Fruit fly (Drosophila melanogaster) whole organism, embryonic: ENCODE data around the gene Rab40.
A peak's percentile ranks its signal among the peaks of the same experiment; 100 is the strongest.

Source experiments
- BEAF-32 ChIP-seq: fragments of 200-800 bp; sonication (Bioruptor generic); optimal IDR thresholded peaks from 3 replicates; lab custom pipeline; 2017; ENCODE audit warnings: missing biosample characterization, missing genetic modification characterization, mild to moderate bottlenecking, moderate library complexity, missing genetic modification reagents
- Bteb2 ChIP-seq: fragments of 200-800 bp; sonication (Bioruptor generic); optimal IDR thresholded peaks from 2 replicates; lab custom pipeline; 2016; ENCODE audit warnings: missing biosample characterization, missing genetic modification characterization
- CG10959 ChIP-seq: fragments of 200-800 bp; sonication (Bioruptor generic); IDR thresholded peaks from 2 replicates; pipeline ENCODE4 v1.3.6; 2022; ENCODE audit warnings: missing biosample characterization, missing genetic modification characterization
- CG12236 ChIP-seq: fragments of 200-800 bp; sonication (Bioruptor generic); optimal IDR thresholded peaks from 2 replicates; lab custom pipeline; 2016; ENCODE audit warnings: missing biosample characterization, missing genetic modification characterization
- CG12659 ChIP-seq: fragments of 200-800 bp; sonication (Bioruptor generic); optimal IDR thresholded peaks from 3 replicates; lab custom pipeline; 2017; ENCODE audit warnings: mild to moderate bottlenecking, missing biosample characterization, missing genetic modification reagents, missing genetic modification characterization
- CG12769 ChIP-seq: fragments of 200-800 bp; sonication (Bioruptor generic); optimal IDR thresholded peaks from 2 replicates; lab custom pipeline; 2019; ENCODE audit warnings: missing biosample characterization, mild to moderate bottlenecking, missing genetic modification characterization, moderate library complexity
- CG13624 ChIP-seq: fragments of 200-800 bp; sonication (Bioruptor generic); optimal IDR thresholded peaks from 2 replicates; lab custom pipeline; 2016; ENCODE audit warnings: missing biosample characterization, missing genetic modification characterization
- CG14014 ChIP-seq: fragments of 200-800 bp; sonication (Bioruptor generic); IDR thresholded peaks from 2 replicates; pipeline ENCODE4 v1.3.6; 2022; ENCODE audit warnings: missing biosample characterization, missing genetic modification characterization
- CG15696 ChIP-seq: fragments of 200-800 bp; sonication (Bioruptor generic); optimal IDR thresholded peaks from 2 replicates; lab custom pipeline; 2019; ENCODE audit warnings: missing biosample characterization, mild to moderate bottlenecking, missing genetic modification characterization, moderate library complexity
- CG17186 ChIP-seq: fragments of 200-800 bp; sonication (Bioruptor generic); optimal IDR thresholded peaks from 3 replicates; lab custom pipeline; 2017; ENCODE audit warnings: missing biosample characterization, missing genetic modification reagents, missing genetic modification characterization
- CG18262 ChIP-seq: fragments of 200-800 bp; optimal IDR thresholded peaks from 3 replicates; lab custom pipeline; 2019; ENCODE audit warnings: missing biosample characterization, mild to moderate bottlenecking, missing genetic modification characterization, moderate library complexity
- CG2120 ChIP-seq: fragments of 200-800 bp; sonication (Bioruptor generic); optimal IDR thresholded peaks from 3 replicates; lab custom pipeline; 2016; ENCODE audit warnings: missing biosample characterization, missing genetic modification characterization
- CG2678 ChIP-seq: fragments of 200-800 bp; sonication (Bioruptor generic); optimal IDR thresholded peaks from 3 replicates; lab custom pipeline; 2019; ENCODE audit warnings: missing biosample characterization, mild to moderate bottlenecking, missing genetic modification characterization, moderate library complexity
- CG31365 ChIP-seq: fragments of 200-800 bp; sonication (Bioruptor generic); optimal IDR thresholded peaks from 2 replicates; lab custom pipeline; 2018; ENCODE audit warnings: missing biosample characterization, mild to moderate bottlenecking, missing genetic modification characterization
- CG32772 ChIP-seq: fragments of 200-800 bp; sonication (Bioruptor generic); IDR thresholded peaks from 2 replicates; pipeline ENCODE4 v1.3.6; 2022; ENCODE audit warnings: missing biosample characterization, missing genetic modification characterization
- CG3995 ChIP-seq: fragments of 200-800 bp; sonication (Bioruptor generic); optimal IDR thresholded peaks from 3 replicates; lab custom pipeline; 2016; ENCODE audit warnings: missing biosample characterization, missing genetic modification characterization
- CG4424 ChIP-seq: fragments of 200-800 bp; sonication (Bioruptor generic); optimal IDR thresholded peaks from 3 replicates; lab custom pipeline; 2016; ENCODE audit warnings: missing biosample characterization, missing genetic modification characterization
- CG4707 ChIP-seq: fragments of 200-800 bp; sonication (Bioruptor generic); optimal IDR thresholded peaks from 2 replicates; lab custom pipeline; 2018; ENCODE audit warnings: missing biosample characterization, mild to moderate bottlenecking, missing genetic modification characterization, moderate library complexity
- CG4854 ChIP-seq: fragments of 200-800 bp; sonication (Bioruptor generic); optimal IDR thresholded peaks from 2 replicates; lab custom pipeline; 2016; ENCODE audit warnings: missing biosample characterization, missing genetic modification characterization, inconsistent platforms
- CG6254 ChIP-seq: fragments of 200-800 bp; sonication (Bioruptor generic); optimal IDR thresholded peaks from 3 replicates; lab custom pipeline; 2017; ENCODE audit warnings: mild to moderate bottlenecking, missing biosample characterization, missing genetic modification reagents, missing genetic modification characterization
- CG7745 ChIP-seq: fragments of 200-800 bp; sonication (Bioruptor generic); optimal IDR thresholded peaks from 2 replicates; lab custom pipeline; 2018; ENCODE audit warnings: missing biosample characterization, mild to moderate bottlenecking, missing genetic modification characterization, moderate library complexity
- CG8281 ChIP-seq: fragments of 200-800 bp; sonication (Bioruptor generic); optimal IDR thresholded peaks from 2 replicates; lab custom pipeline; 2018; ENCODE audit warnings: missing biosample characterization, mild to moderate bottlenecking, missing genetic modification characterization, moderate library complexity
- CG8924 ChIP-seq: fragments of 200-800 bp; optimal IDR thresholded peaks from 3 replicates; lab custom pipeline; 2019; ENCODE audit warnings: missing biosample characterization, mild to moderate bottlenecking, missing genetic modification characterization, moderate library complexity
- CG9609 ChIP-seq: fragments of 200-800 bp; sonication (Bioruptor generic); optimal IDR thresholded peaks from 3 replicates; lab custom pipeline; 2016; ENCODE audit warnings: missing biosample characterization, missing genetic modification characterization
- CG9932 ChIP-seq: fragments of 200-800 bp; sonication (Bioruptor generic); IDR thresholded peaks from 2 replicates; pipeline ENCODE4 v1.3.6; 2022; ENCODE audit warnings: missing biosample characterization, missing genetic modification characterization
- Deaf1 ChIP-seq: fragments of 200-800 bp; optimal IDR thresholded peaks from 3 replicates; lab custom pipeline; 2019; ENCODE audit warnings: missing biosample characterization, mild to moderate bottlenecking, missing genetic modification characterization, moderate library complexity
- Drgx ChIP-seq: fragments of 200-800 bp; sonication (Bioruptor generic); IDR thresholded peaks from 2 replicates; pipeline ENCODE4 v1.3.6; 2022; ENCODE audit warnings: missing biosample characterization, missing genetic modification characterization
- Elba2 ChIP-seq: fragments of 200-800 bp; sonication (Bioruptor generic); optimal IDR thresholded peaks from 3 replicates; lab custom pipeline; 2016; ENCODE audit warnings: missing biosample characterization, missing genetic modification characterization
- H15 ChIP-seq: fragments of 200-800 bp; sonication (Bioruptor generic); IDR thresholded peaks from 3 replicates; pipeline ENCODE4 v1.3.6; 2022; ENCODE audit warnings: missing biosample characterization, missing genetic modification characterization
- MBD-R2 ChIP-seq: fragments of 200-800 bp; sonication (Bioruptor generic); IDR thresholded peaks from 2 replicates; pipeline ENCODE4 v1.3.6; 2022; ENCODE audit warnings: missing biosample characterization, missing genetic modification characterization
- Neu2 ChIP-seq: fragments of 200-800 bp; sonication (Bioruptor generic); optimal IDR thresholded peaks from 3 replicates; lab custom pipeline; 2016; ENCODE audit warnings: missing biosample characterization, missing genetic modification characterization, borderline replicate concordance
- Ptx1 ChIP-seq: fragments of 200-800 bp; sonication (Bioruptor generic); IDR thresholded peaks from 2 replicates; pipeline ENCODE4 v1.3.6; 2022; ENCODE audit warnings: missing biosample characterization, missing genetic modification characterization
- ac ChIP-seq: fragments of 200-800 bp; sonication (Bioruptor generic); optimal IDR thresholded peaks from 3 replicates; lab custom pipeline; 2017; ENCODE audit warnings: missing biosample characterization, mild to moderate bottlenecking, missing genetic modification characterization
- bigmax ChIP-seq: fragments of 200-800 bp; sonication (Bioruptor generic); optimal IDR thresholded peaks from 2 replicates; lab custom pipeline; 2018; ENCODE audit warnings: missing biosample characterization, mild to moderate bottlenecking, missing genetic modification characterization
- cg ChIP-seq: fragments of 200-800 bp; sonication (Bioruptor generic); optimal IDR thresholded peaks from 3 replicates; lab custom pipeline; 2019; ENCODE audit warnings: missing biosample characterization, mild to moderate bottlenecking, missing genetic modification characterization, moderate library complexity
- chm ChIP-seq: fragments of 200-800 bp; sonication (Bioruptor generic); IDR thresholded peaks from 2 replicates; pipeline ENCODE4 v1.3.6; 2022; ENCODE audit warnings: missing biosample characterization, missing genetic modification characterization
- grn ChIP-seq: fragments of 200-800 bp; sonication (Bioruptor generic); optimal IDR thresholded peaks from 3 replicates; lab custom pipeline; 2017; ENCODE audit warnings: missing biosample characterization, missing genetic modification characterization
- gsb ChIP-seq: fragments of 200-800 bp; sonication (Bioruptor generic); IDR thresholded peaks from 2 replicates; pipeline ENCODE4 v1.3.6; 2022; ENCODE audit warnings: missing biosample characterization, missing genetic modification characterization
- insv ChIP-seq, 2 experiments: fragments of 200-800 bp; sonication (Bioruptor generic); optimal IDR thresholded peaks; 3 replicates each; lab custom pipeline; 2016 to 2018; ENCODE audit warnings: missing biosample characterization in 2 of 2, missing genetic modification characterization in 2 of 2
- jing ChIP-seq: fragments of 200-800 bp; sonication (Bioruptor generic); optimal IDR thresholded peaks from 2 replicates; lab custom pipeline; 2018; ENCODE audit warnings: missing biosample characterization, mild to moderate bottlenecking, missing genetic modification characterization
- kah ChIP-seq: fragments of 200-800 bp; sonication (Bioruptor generic); optimal IDR thresholded peaks from 2 replicates; lab custom pipeline; 2018; ENCODE audit warnings: missing biosample characterization, mild to moderate bottlenecking, missing genetic modification characterization
- lola ChIP-seq, 3 experiments: fragments of >200 bp in 2 of 3; fragments of 200-800 bp in 1 of 3; sonication (Bioruptor generic) in 1 of 3; optimal IDR thresholded peaks; 2 replicates each; lab custom pipeline; 2017 to 2019; ENCODE audit warnings: missing biosample characterization in 3 of 3, missing genetic modification characterization in 3 of 3, mild to moderate bottlenecking in 1 of 3, moderate library complexity in 1 of 3
- nerfin-1 ChIP-seq: fragments of 200-800 bp; sonication (Bioruptor generic); optimal IDR thresholded peaks from 3 replicates; lab custom pipeline; 2019; ENCODE audit warnings: missing biosample characterization, mild to moderate bottlenecking, missing genetic modification characterization, moderate library complexity
- pita ChIP-seq: fragments of 200-800 bp; sonication (Bioruptor generic); optimal IDR thresholded peaks from 2 replicates; lab custom pipeline; 2017; ENCODE audit warnings: missing biosample characterization, mild to moderate bottlenecking, missing genetic modification characterization
- repo ChIP-seq: fragments of 200-800 bp; sonication (Bioruptor generic); optimal IDR thresholded peaks from 2 replicates; lab custom pipeline; 2016; ENCODE audit warnings: missing biosample characterization, missing genetic modification characterization
- sima ChIP-seq: fragments of 200-800 bp; sonication (Bioruptor generic); optimal IDR thresholded peaks from 2 replicates; lab custom pipeline; 2016; ENCODE audit warnings: missing biosample characterization, missing genetic modification characterization
- slou ChIP-seq: fragments of 200-800 bp; sonication (Bioruptor generic); optimal IDR thresholded peaks from 3 replicates; lab custom pipeline; 2016; ENCODE audit warnings: missing biosample characterization, missing genetic modification characterization
- stwl ChIP-seq: fragments of 200-800 bp; sonication (Bioruptor generic); optimal IDR thresholded peaks from 3 replicates; lab custom pipeline; 2018; ENCODE audit warnings: missing biosample characterization, mild to moderate bottlenecking, missing genetic modification characterization, moderate library complexity
- tna ChIP-seq: fragments of 200-800 bp; sonication (Bioruptor generic); IDR thresholded peaks from 2 replicates; pipeline ENCODE4 v1.3.6; 2022; ENCODE audit warnings: missing biosample characterization, missing genetic modification characterization; ENCODE audit not compliant: partially characterized antibody
- unc-4 ChIP-seq: fragments of 200-800 bp; sonication (Bioruptor generic); IDR thresholded peaks from 2 replicates; pipeline ENCODE4 v1.3.6; 2022; ENCODE audit warnings: missing biosample characterization, missing genetic modification characterization; ENCODE audit not compliant: partially characterized antibody
- vnd ChIP-seq: fragments of 200-800 bp; sonication (Bioruptor generic); IDR thresholded peaks from 3 replicates; pipeline ENCODE4 v1.3.6; 2022; ENCODE audit warnings: missing biosample characterization, missing genetic modification characterization; ENCODE audit not compliant: partially characterized antibody

The Rab40 gene

dm6 chrX:12496930-12497329, 34.0 kb upstream of the Rab40 start, which contains the start of gene mdu (continued):
- TF ChIP-seq CG2678 (tag; lab: Kevin White, UChicago) = no peak
- TF ChIP-seq CG18262 = peak; percentile 33
- no peak for TF ChIP-seq nerfin-1 (tag; lab: Kevin White, UChicago)
- TF ChIP-seq CG15696 (tag; lab: Kevin White, UChicago) = no peak
- no peak for TF ChIP-seq Drgx (GFP tag; lab: Robert Waterston, UW)
- no peak for TF ChIP-seq CG32772 (GFP tag; lab: Robert Waterston, UW)
- TF ChIP-seq CG6254 (GFP tag; lab: Kevin White, UChicago) = no peak
- no peak for TF ChIP-seq slou (GFP tag; lab: Kevin White, UChicago)
- TF ChIP-seq jing (GFP tag; lab: Kevin White, UChicago) = no peak
- peak; percentile 54 for TF ChIP-seq chm (GFP tag; lab: Robert Waterston, UW)
- TF ChIP-seq MBD-R2 (GFP tag; lab: Robert Waterston, UW) = no peak; the same call in 1 of the 2 replicates
- TF ChIP-seq BEAF-32 = peak; percentile 61
- TF ChIP-seq lola (GFP tag; optimal IDR thresholded peaks at IDR 0.05; lab: Kevin White, UChicago) = no peak
- no peak for TF ChIP-seq CG14014 (GFP tag; lab: Robert Waterston, UW)
- no peak for TF ChIP-seq Neu2 (GFP tag; lab: Kevin White, UChicago)
- TF ChIP-seq CG13624 (GFP tag; lab: Kevin White, UChicago) = no peak
- peak; percentile 36 for TF ChIP-seq CG12659 (GFP tag; lab: Kevin White, UChicago)
- TF ChIP-seq kah (GFP tag; lab: Kevin White, UChicago) = no peak
- TF ChIP-seq CG9932 (GFP tag; lab: Robert Waterston, UW) = peak; percentile 59
- TF ChIP-seq gsb = no peak
- no peak for TF ChIP-seq Bteb2 (GFP tag; lab: Kevin White, UChicago)
- TF ChIP-seq CG8924 (tag; lab: Kevin White, UChicago) = no peak
- no peak for TF ChIP-seq repo (GFP tag; lab: Kevin White, UChicago)
- TF ChIP-seq CG12236 (GFP tag; lab: Kevin White, UChicago) = no peak
- TF ChIP-seq CG4424 (GFP tag; lab: Kevin White, UChicago) = peak; percentile 8
- no peak for TF ChIP-seq CG12769
- no peak for TF ChIP-seq sima (GFP tag; lab: Kevin White, UChicago)
- TF ChIP-seq Ptx1 (GFP tag; lab: Robert Waterston, UW) = peak; percentile 53; the same call in 1 of the 2 replicates
- no peak for TF ChIP-seq CG10959
- TF ChIP-seq unc-4 (GFP tag; lab: Robert Waterston, UW) = no peak
- TF ChIP-seq CG2120 (GFP tag; lab: Kevin White, UChicago) = peak; percentile 42
- no peak for TF ChIP-seq grn (GFP tag; lab: Kevin White, UChicago)
- TF ChIP-seq bigmax (GFP tag; lab: Kevin White, UChicago) = no peak
- no peak for TF ChIP-seq CG9609 (GFP tag; lab: Kevin White, UChicago)
- no peak for TF ChIP-seq CG8281 (tag; lab: Kevin White, UChicago)
- peak; percentile 49 for TF ChIP-seq Elba2
- TF ChIP-seq ac (GFP tag; lab: Kevin White, UChicago) = no peak
- no peak for TF ChIP-seq CG17186 (GFP tag; lab: Kevin White, UChicago)
- TF ChIP-seq pita (GFP tag; lab: Kevin White, UChicago) = no peak
- peak; percentile 41 for TF ChIP-seq stwl (tag; lab: Kevin White, UChicago)
- TF ChIP-seq tna (GFP tag; lab: Robert Waterston, UW) = peak; percentile 35; the same call in 1 of the 2 replicates
- no peak for TF ChIP-seq vnd (GFP tag; lab: Robert Waterston, UW)
- TF ChIP-seq CG4854 (GFP tag; lab: Kevin White, UChicago) = no peak
- TF ChIP-seq CG31365 (tag; lab: Kevin White, UChicago) = no peak
- TF ChIP-seq CG3995 (GFP tag; lab: Kevin White, UChicago) = no peak
- no peak for TF ChIP-seq CG7745
- no peak for TF ChIP-seq Deaf1 (tag; lab: Kevin White, UChicago)
- TF ChIP-seq CG4707 (GFP tag; lab: Kevin White, UChicago) = no peak
- TF ChIP-seq H15 (GFP tag; lab: Robert Waterston, UW) = no peak
- no peak for TF ChIP-seq cg (GFP tag; lab: Kevin White, UChicago)
- no peak for TF ChIP-seq insv (GFP tag; optimal IDR thresholded peaks at IDR 0.05; lab: Kevin White, UChicago)
